Worm (Caenorhabditis elegans) whole organism, L4 larva: ENCODE measurements around the gene srx-5.

Experiments used
- aha-1 ChIP-seq: fragments of 150-350 bp; peaks from one replicate; lab custom pipeline; 2014; ENCODE audit warnings: missing biosample characterization, missing genetic modification characterization
- aly-2 ChIP-seq: sonication (generic microtip); optimal IDR thresholded peaks from 2 replicates; lab custom pipeline; 2018; ENCODE audit warnings: missing biosample characterization, missing genetic modification characterization
- daf-12 ChIP-seq: fragments of 150-350 bp; optimal IDR thresholded peaks from 2 replicates; lab custom pipeline; 2014; ENCODE audit warnings: missing biosample characterization, missing genetic modification reagents, missing genetic modification characterization
- lin-15B ChIP-seq: fragments of 150-350 bp; sonication (generic microtip); optimal IDR thresholded peaks from 3 replicates; lab custom pipeline; 2014; ENCODE audit warnings: missing biosample characterization, missing genetic modification characterization
- mdl-1 ChIP-seq, 2 experiments: fragments of 150-350 bp in 1 of 2; sonication (generic microtip) in 1 of 2; optimal IDR thresholded peaks; 2 replicates each; lab custom pipeline; 2014 to 2017; ENCODE audit warnings: missing biosample characterization in 2 of 2, missing genetic modification characterization in 2 of 2
- mep-1 ChIP-seq: fragments of 150-350 bp; sonication (generic microtip); optimal IDR thresholded peaks from 3 replicates; lab custom pipeline; 2014; ENCODE audit warnings: missing biosample characterization, missing genetic modification characterization
- nhr-237 ChIP-seq: sonication (generic microtip); optimal IDR thresholded peaks from 2 replicates; lab custom pipeline; 2017; ENCODE audit warnings: missing biosample characterization, missing genetic modification characterization
- pha-4 ChIP-seq, 2 experiments: fragments of 150-350 bp in 1 of 2; fragments of 200-800 bp in 1 of 2; sonication (Bioruptor generic) in 1 of 2; IDR thresholded peaks in 1 of 2; optimal IDR thresholded peaks in 1 of 2; 2 replicates each; pipeline versions ENCODE4 v1.3.6 to Lab custom; 2014 to 2022; ENCODE audit warnings: missing genetic modification characterization in 2 of 2, missing genetic modification reagents in 2 of 2, missing biosample characterization in 1 of 2, missing compliant biosample characterization in 1 of 2

DNA sequence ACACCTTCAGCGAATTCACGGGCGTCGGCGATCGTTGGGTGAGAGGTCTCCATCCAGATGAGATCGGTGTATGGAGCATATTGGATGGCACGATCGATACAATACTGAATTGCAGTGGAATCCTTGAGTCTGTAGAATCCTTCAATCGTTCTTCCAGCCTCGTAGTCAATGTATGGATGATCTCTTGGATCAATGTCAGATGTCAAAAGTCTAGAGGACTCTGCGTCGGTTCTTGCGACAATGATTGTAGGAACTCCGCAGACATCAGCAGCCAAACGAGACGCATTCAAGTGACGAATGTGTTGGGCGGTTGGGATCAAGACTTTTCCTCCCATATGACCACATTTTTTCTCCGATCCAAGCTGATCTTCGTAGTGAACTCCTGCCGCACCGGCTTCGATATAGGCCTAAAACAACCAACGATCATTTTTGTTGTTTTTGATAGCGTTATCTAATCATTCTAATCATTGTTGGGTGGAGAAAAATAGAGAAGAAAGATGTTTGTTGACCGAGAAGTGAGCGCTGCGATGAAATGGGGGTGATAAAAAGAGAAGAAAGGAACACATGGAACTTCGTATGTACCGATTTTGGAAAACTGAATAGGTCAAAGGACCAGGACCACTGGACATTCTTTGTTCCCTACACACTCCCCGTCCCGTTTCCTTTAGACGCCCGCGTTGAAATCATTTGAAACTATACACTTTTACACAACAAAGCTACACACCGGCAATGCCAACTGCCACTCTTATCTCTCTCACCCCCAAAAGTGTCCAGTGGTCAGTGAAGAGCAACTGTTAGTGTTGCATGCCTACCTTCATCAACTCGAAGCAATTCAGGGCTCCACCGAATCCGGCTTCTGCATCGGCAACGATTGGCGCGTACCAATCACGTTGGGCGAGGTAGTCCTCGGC lies 26.9 kb downstream of the srx-5 start:
- TF ChIP-seq aha-1 (tag; lab: Kevin White, UChicago) (peak; percentile 97), aly-2 (tag; lab: Kevin White, UChicago) (no peak), mep-1 (tag; lab: Kevin White, UChicago) (peak; percentile 30), pha-4 (GFP tag; IDR thresholded peaks at IDR 0.05; lab: Robert Waterston, UW) (peak; percentile 18; the same call in 1 of the 2 replicates), pha-4 (tag; optimal IDR thresholded peaks at IDR 0.05; lab: Kevin White, UChicago) (no peak), daf-12 (tag; lab: Kevin White, UChicago) (no peak), nhr-237 (tag; lab: Kevin White, UChicago) (no peak), mdl-1 (tag; optimal IDR thresholded peaks at IDR 0.05; lab: Kevin White, UChicago) (no peak), lin-15B (tag; lab: Kevin White, UChicago) (no peak)
